Fruit fly (Drosophila melanogaster) whole organism, embryonic: Measurements from ENCODE around the gene CG14636.

Experiments
- Adf1 ChIP-seq: fragments of 200-800 bp; sonication (Bioruptor generic); IDR thresholded peaks from 2 replicates; pipeline ENCODE4 v1.3.6; 2022; ENCODE audit warnings: missing biosample characterization, missing genetic modification characterization
- Bdp1 ChIP-seq: fragments of 200-800 bp; sonication (Bioruptor generic); optimal IDR thresholded peaks from 3 replicates; lab custom pipeline; 2016; ENCODE audit warnings: missing biosample characterization, missing genetic modification characterization
- CG10565 ChIP-seq: fragments of 200-800 bp; sonication (Bioruptor generic); optimal IDR thresholded peaks from 3 replicates; lab custom pipeline; 2016; ENCODE audit warnings: missing biosample characterization, mild to moderate bottlenecking, missing genetic modification characterization
- CG10959 ChIP-seq: fragments of 200-800 bp; sonication (Bioruptor generic); IDR thresholded peaks from 2 replicates; pipeline ENCODE4 v1.3.6; 2022; ENCODE audit warnings: missing biosample characterization, missing genetic modification characterization
- CG12219 ChIP-seq: fragments of 200-800 bp; sonication (Bioruptor generic); optimal IDR thresholded peaks from 3 replicates; lab custom pipeline; 2018; ENCODE audit warnings: missing biosample characterization, mild to moderate bottlenecking, missing genetic modification characterization
- CG12659 ChIP-seq: fragments of 200-800 bp; sonication (Bioruptor generic); optimal IDR thresholded peaks from 3 replicates; lab custom pipeline; 2017; ENCODE audit warnings: mild to moderate bottlenecking, missing biosample characterization, missing genetic modification reagents, missing genetic modification characterization
- CG13775 ChIP-seq: fragments of 200-800 bp; sonication (Bioruptor generic); optimal IDR thresholded peaks from 3 replicates; lab custom pipeline; 2017; ENCODE audit warnings: missing biosample characterization, mild to moderate bottlenecking, missing genetic modification characterization
- CG14667 ChIP-seq: fragments of 200-800 bp; sonication (Bioruptor generic); IDR thresholded peaks from 2 replicates; pipeline ENCODE4 v1.3.6; 2022; ENCODE audit warnings: missing biosample characterization, missing genetic modification characterization
- CG15601 ChIP-seq: fragments of 200-800 bp; sonication (Bioruptor generic); optimal IDR thresholded peaks from 3 replicates; lab custom pipeline; 2019; ENCODE audit warnings: missing biosample characterization, mild to moderate bottlenecking, missing genetic modification characterization, moderate library complexity
- CG18599 ChIP-seq: fragments of 200-800 bp; sonication (Bioruptor generic); optimal IDR thresholded peaks from 3 replicates; lab custom pipeline; 2017; ENCODE audit warnings: missing biosample characterization, missing genetic modification characterization, mild to moderate bottlenecking, moderate library complexity, missing genetic modification reagents
- CG2678 ChIP-seq: fragments of 200-800 bp; sonication (Bioruptor generic); optimal IDR thresholded peaks from 3 replicates; lab custom pipeline; 2019; ENCODE audit warnings: missing biosample characterization, mild to moderate bottlenecking, missing genetic modification characterization, moderate library complexity
- CG31388 ChIP-seq: fragments of 200-800 bp; sonication (Bioruptor generic); optimal IDR thresholded peaks from 2 replicates; lab custom pipeline; 2016; ENCODE audit warnings: missing biosample characterization, missing genetic modification characterization
- CG32767 ChIP-seq: fragments of 200-800 bp; sonication (Bioruptor generic); IDR thresholded peaks from 2 replicates; pipeline ENCODE4 v1.3.6; 2022; ENCODE audit warnings: missing biosample characterization, missing genetic modification characterization
- CG3726 ChIP-seq: fragments of 200-800 bp; sonication (Bioruptor generic); IDR thresholded peaks from 3 replicates; pipeline ENCODE4, ENCODE4 v1.3.6; 2022; ENCODE audit warnings: missing biosample characterization, missing genetic modification characterization
- CG4854 ChIP-seq: fragments of 200-800 bp; sonication (Bioruptor generic); optimal IDR thresholded peaks from 2 replicates; lab custom pipeline; 2016; ENCODE audit warnings: missing biosample characterization, missing genetic modification characterization, inconsistent platforms
- CG6689 ChIP-seq: fragments of 200-800 bp; sonication (Bioruptor generic); IDR thresholded peaks from 2 replicates; pipeline ENCODE4 v1.3.6; 2022; ENCODE audit warnings: missing biosample characterization, missing genetic modification characterization
- CG7271 ChIP-seq: fragments of 200-800 bp; sonication (Bioruptor generic); optimal IDR thresholded peaks from 2 replicates; lab custom pipeline; 2018; ENCODE audit warnings: missing biosample characterization, mild to moderate bottlenecking, missing genetic modification characterization, moderate library complexity
- CG7357 ChIP-seq: fragments of 200-800 bp; sonication (Bioruptor generic); IDR thresholded peaks from 3 replicates; pipeline ENCODE4 v1.3.6; 2022; ENCODE audit warnings: missing biosample characterization, missing genetic modification characterization
- CG7987 ChIP-seq: fragments of 200-800 bp; sonication (Bioruptor generic); optimal IDR thresholded peaks from 2 replicates; lab custom pipeline; 2018; ENCODE audit warnings: missing biosample characterization, mild to moderate bottlenecking, missing genetic modification characterization, moderate library complexity
- CG8290 ChIP-seq, 3 experiments: fragments of 200-800 bp; sonication (Bioruptor generic); optimal IDR thresholded peaks; 2 replicates each; lab custom pipeline; 2016 to 2019; ENCODE audit warnings: missing biosample characterization in 3 of 3, missing genetic modification characterization in 3 of 3, mild to moderate bottlenecking in 2 of 3, moderate library complexity in 1 of 3
- CG9876 ChIP-seq: fragments of 200-800 bp; sonication (Bioruptor generic); optimal IDR thresholded peaks from 2 replicates; lab custom pipeline; 2016; ENCODE audit warnings: missing biosample characterization, missing genetic modification characterization
- Chrac-16 ChIP-seq: fragments of 200-800 bp; sonication (Bioruptor generic); optimal IDR thresholded peaks from 3 replicates; lab custom pipeline; 2016; ENCODE audit warnings: missing biosample characterization, missing genetic modification characterization
- D ChIP-seq, 2 experiments: fragments of 200-800 bp in 1 of 2; fragments of >200 bp in 1 of 2; sonication (Bioruptor generic) in 1 of 2; optimal IDR thresholded peaks; 2 replicates in 1 of 2; 3 replicates in 1 of 2; lab custom pipeline; 2017; ENCODE audit warnings: mild to moderate bottlenecking in 1 of 2, missing biosample characterization in 1 of 2, missing genetic modification characterization in 1 of 2, missing genetic modification reagents in 1 of 2
- Dad ChIP-seq: fragments of 200-800 bp; sonication (Bioruptor generic); optimal IDR thresholded peaks from 3 replicates; lab custom pipeline; 2016; ENCODE audit warnings: missing biosample characterization, missing genetic modification characterization
- Dip3 ChIP-seq: fragments of 200-800 bp; sonication (Bioruptor generic); optimal IDR thresholded peaks from 3 replicates; lab custom pipeline; 2016; ENCODE audit warnings: missing biosample characterization, missing genetic modification characterization
- Ets97D ChIP-seq: fragments of 200-800 bp; sonication (Bioruptor generic); optimal IDR thresholded peaks from 3 replicates; lab custom pipeline; 2016; ENCODE audit warnings: missing biosample characterization, missing genetic modification characterization
- H15 ChIP-seq: fragments of 200-800 bp; sonication (Bioruptor generic); IDR thresholded peaks from 3 replicates; pipeline ENCODE4 v1.3.6; 2022; ENCODE audit warnings: missing biosample characterization, missing genetic modification characterization
- HLH3B ChIP-seq: fragments of 200-800 bp; sonication (Bioruptor generic); IDR thresholded peaks from 2 replicates; pipeline ENCODE4 v1.3.6; 2022; ENCODE audit warnings: missing biosample characterization, missing genetic modification characterization
- Hand ChIP-seq: fragments of 200-800 bp; sonication (Bioruptor generic); optimal IDR thresholded peaks from 2 replicates; lab custom pipeline; 2017; ENCODE audit warnings: mild to moderate bottlenecking, missing biosample characterization, missing genetic modification reagents, missing genetic modification characterization
- HmgD ChIP-seq: fragments of 200-800 bp; sonication (Bioruptor generic); optimal IDR thresholded peaks from 3 replicates; lab custom pipeline; 2016; ENCODE audit warnings: missing biosample characterization, missing genetic modification characterization
- MTF-1 ChIP-seq: fragments of 200-800 bp; sonication (Bioruptor generic); optimal IDR thresholded peaks from 2 replicates; lab custom pipeline; 2018; ENCODE audit warnings: missing biosample characterization, mild to moderate bottlenecking, missing genetic modification characterization, borderline replicate concordance
- Ptx1 ChIP-seq: fragments of 200-800 bp; sonication (Bioruptor generic); IDR thresholded peaks from 2 replicates; pipeline ENCODE4 v1.3.6; 2022; ENCODE audit warnings: missing biosample characterization, missing genetic modification characterization
- Six4 ChIP-seq: fragments of 200-800 bp; sonication (Bioruptor generic); optimal IDR thresholded peaks from 2 replicates; lab custom pipeline; 2016; ENCODE audit warnings: missing biosample characterization, missing genetic modification characterization
- Trl ChIP-seq, 3 experiments: fragments of >200 bp in 2 of 3; fragments of 200-800 bp in 1 of 3; sonication (Bioruptor generic) in 1 of 3; optimal IDR thresholded peaks; 2 replicates in 1 of 3; 3 replicates in 2 of 3; lab custom pipeline; 2016 to 2017; ENCODE audit warnings: missing biosample characterization in 1 of 3, missing genetic modification characterization in 1 of 3
- aop ChIP-seq: fragments of 200-800 bp; sonication (Bioruptor generic); IDR thresholded peaks from 2 replicates; pipeline ENCODE4 v1.3.6; 2022; ENCODE audit warnings: missing biosample characterization, missing genetic modification characterization
- ash1 ChIP-seq: fragments of 200-800 bp; sonication (Bioruptor generic); optimal IDR thresholded peaks from 2 replicates; lab custom pipeline; 2018; ENCODE audit warnings: missing biosample characterization, mild to moderate bottlenecking, missing genetic modification characterization
- bab2 ChIP-seq: fragments of 200-800 bp; sonication (Bioruptor generic); optimal IDR thresholded peaks from 2 replicates; lab custom pipeline; 2016; ENCODE audit warnings: missing biosample characterization, missing genetic modification characterization
- crp ChIP-seq, 2 experiments: fragments of 200-800 bp; sonication (Bioruptor generic); optimal IDR thresholded peaks; 2 replicates in 1 of 2; 3 replicates in 1 of 2; lab custom pipeline; 2017; ENCODE audit warnings: missing biosample characterization in 2 of 2, missing genetic modification characterization in 2 of 2, mild to moderate bottlenecking in 1 of 2, moderate library complexity in 1 of 2
- dpn ChIP-seq, 2 experiments: fragments of 200-800 bp; sonication (Bioruptor generic); optimal IDR thresholded peaks; 3 replicates each; lab custom pipeline; 2016; ENCODE audit warnings: missing biosample characterization in 2 of 2, missing genetic modification characterization in 2 of 2
- ems ChIP-seq: fragments of 200-800 bp; sonication (Bioruptor generic); optimal IDR thresholded peaks from 3 replicates; lab custom pipeline; 2016; ENCODE audit warnings: missing biosample characterization, missing genetic modification characterization
- gcm ChIP-seq: fragments of 200-800 bp; sonication (Bioruptor generic); optimal IDR thresholded peaks from 2 replicates; lab custom pipeline; 2019; ENCODE audit warnings: missing biosample characterization, mild to moderate bottlenecking, missing genetic modification characterization, moderate library complexity
- grn ChIP-seq: fragments of 200-800 bp; sonication (Bioruptor generic); optimal IDR thresholded peaks from 3 replicates; lab custom pipeline; 2017; ENCODE audit warnings: missing biosample characterization, missing genetic modification characterization
- kni ChIP-seq: fragments of 200-800 bp; sonication (Bioruptor generic); optimal IDR thresholded peaks from 3 replicates; lab custom pipeline; 2017; ENCODE audit warnings: mild to moderate bottlenecking, missing biosample characterization, missing genetic modification reagents, missing genetic modification characterization
- lola ChIP-seq, 3 experiments: fragments of >200 bp in 2 of 3; fragments of 200-800 bp in 1 of 3; sonication (Bioruptor generic) in 1 of 3; optimal IDR thresholded peaks; 2 replicates each; lab custom pipeline; 2017 to 2019; ENCODE audit warnings: missing biosample characterization in 3 of 3, missing genetic modification characterization in 3 of 3, mild to moderate bottlenecking in 1 of 3, moderate library complexity in 1 of 3
- org-1 ChIP-seq: fragments of 200-800 bp; sonication (Bioruptor generic); optimal IDR thresholded peaks from 2 replicates; lab custom pipeline; 2017; ENCODE audit warnings: missing biosample characterization, missing genetic modification characterization
- pita ChIP-seq: fragments of 200-800 bp; sonication (Bioruptor generic); optimal IDR thresholded peaks from 2 replicates; lab custom pipeline; 2017; ENCODE audit warnings: missing biosample characterization, mild to moderate bottlenecking, missing genetic modification characterization
- sens-2 ChIP-seq: fragments of 200-800 bp; sonication (Bioruptor generic); IDR thresholded peaks from 2 replicates; pipeline ENCODE4 v1.3.6; 2022; ENCODE audit warnings: missing biosample characterization, missing genetic modification characterization
- stc ChIP-seq: fragments of 200-800 bp; sonication (Bioruptor generic); IDR thresholded peaks from 2 replicates; pipeline ENCODE4 v1.3.6; 2022; ENCODE audit warnings: missing biosample characterization, missing genetic modification characterization
- tll ChIP-seq, 2 experiments: fragments of 200-800 bp in 1 of 2; fragments of >200 bp in 1 of 2; sonication (Bioruptor generic) in 1 of 2; optimal IDR thresholded peaks; 2 replicates each; lab custom pipeline; 2017 to 2019; ENCODE audit warnings: missing biosample characterization in 2 of 2, missing genetic modification characterization in 2 of 2, mild to moderate bottlenecking in 1 of 2, moderate library complexity in 1 of 2
- tx ChIP-seq: fragments of 200-800 bp; sonication (Bioruptor generic); optimal IDR thresholded peaks from 2 replicates; lab custom pipeline; 2016; ENCODE audit warnings: missing biosample characterization, missing genetic modification characterization

The CG14636 gene

DNA sequence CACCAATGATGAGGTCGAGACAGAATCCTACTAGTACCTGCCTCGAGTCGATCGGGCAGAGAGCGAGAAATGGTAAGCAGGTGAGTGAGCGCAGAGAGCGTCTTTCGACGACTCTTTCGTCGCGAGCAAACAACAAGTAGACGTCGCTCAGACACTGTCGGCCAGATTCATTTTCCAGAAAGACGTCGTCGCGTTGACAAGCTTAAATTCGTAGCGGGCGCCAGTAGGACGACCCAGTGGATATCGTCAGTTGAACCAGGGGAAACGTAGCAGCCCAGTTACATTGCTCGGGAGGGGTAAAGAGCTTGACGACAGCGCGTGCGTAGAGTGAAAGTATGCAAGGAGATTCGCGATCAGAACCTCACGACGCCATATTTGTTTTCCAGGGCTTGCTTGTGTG lies 40.6 kb downstream of the CG14636 start, which contains the start of gene CG12581 (continued):
- TF ChIP-seq crp (GFP tag; optimal IDR thresholded peaks at IDR 0.05; lab: Kevin White, UChicago) (no peak), CG14667 (GFP tag; lab: Robert Waterston, UW) (no peak), HmgD (GFP tag; lab: Kevin White, UChicago) (no peak), CG10565 (no peak), D (optimal IDR thresholded peaks at IDR 0.05; lab: Kevin White, UChicago) (no peak), D (GFP tag; optimal IDR thresholded peaks at IDR 0.05; lab: Kevin White, UChicago) (no peak), CG2678 (tag; lab: Kevin White, UChicago) (no peak), stc (GFP tag; lab: Robert Waterston, UW) (no peak), CG15601 (tag; lab: Kevin White, UChicago) (no peak), dpn (GFP tag; optimal IDR thresholded peaks at IDR 0.05; lab: Kevin White, UChicago) (no peak), CG6689 (GFP tag; lab: Robert Waterston, UW) (no peak), Dad (no peak), H15 (no peak), CG10959 (GFP tag; lab: Robert Waterston, UW) (no peak), Hand (GFP tag; lab: Kevin White, UChicago) (no peak), Trl (optimal IDR thresholded peaks at IDR 0.05; lab: Kevin White, UChicago) (peak; percentile 59 to 75), Trl (GFP tag; optimal IDR thresholded peaks at IDR 0.05; lab: Kevin White, UChicago) (no peak), Dip3 (GFP tag; lab: Kevin White, UChicago) (no peak), CG12659 (GFP tag; lab: Kevin White, UChicago) (peak; percentile 1), sens-2 (GFP tag; lab: Robert Waterston, UW) (0 out of 2 replicates have a peak, but pooled peaks have one; percentile 13), ash1 (GFP tag; lab: Kevin White, UChicago) (no peak), tx (no peak), Ptx1 (GFP tag; lab: Robert Waterston, UW) (no peak), ems (GFP tag; lab: Kevin White, UChicago) (no peak), Bdp1 (no peak), CG3726 (GFP tag; lab: Robert Waterston, UW) (no peak), Adf1 (GFP tag; lab: Robert Waterston, UW) (no peak), Six4 (GFP tag; lab: Kevin White, UChicago) (no peak), CG7987 (no peak), org-1 (GFP tag; lab: Kevin White, UChicago) (no peak), CG7271 (tag; lab: Kevin White, UChicago) (no peak), gcm (GFP tag; lab: Kevin White, UChicago) (no peak), kni (peak; percentile 60), CG4854 (GFP tag; lab: Kevin White, UChicago) (no peak), HLH3B (GFP tag; lab: Robert Waterston, UW) (peak; percentile 18; the same call in 1 of the 2 replicates), bab2 (GFP tag; lab: Kevin White, UChicago) (no peak), CG32767 (GFP tag; lab: Robert Waterston, UW) (no peak), CG13775 (GFP tag; lab: Kevin White, UChicago) (no peak), CG9876 (GFP tag; lab: Kevin White, UChicago) (no peak), Ets97D (GFP tag; lab: Kevin White, UChicago) (no peak), CG31388 (GFP tag; lab: Kevin White, UChicago) (no peak), grn (GFP tag; lab: Kevin White, UChicago) (peak; percentile 28), CG8290 (GFP tag; optimal IDR thresholded peaks at IDR 0.05; lab: Kevin White, UChicago) (no peak), CG8290 (tag; optimal IDR thresholded peaks at IDR 0.05; lab: Kevin White, UChicago) (peak in 1 of 2 experiments; percentile 26), lola (GFP tag; optimal IDR thresholded peaks at IDR 0.05; lab: Kevin White, UChicago) (no peak), CG18599 (peak; percentile 30), tll (GFP tag; optimal IDR thresholded peaks at IDR 0.05; lab: Kevin White, UChicago) (no peak), aop (GFP tag; lab: Robert Waterston, UW) (no peak), CG12219 (GFP tag; lab: Kevin White, UChicago) (no peak), Chrac-16 (GFP tag; lab: Kevin White, UChicago) (no peak), pita (no peak), MTF-1 (GFP tag; lab: Kevin White, UChicago) (no peak), CG7357 (GFP tag; lab: Robert Waterston, UW) (no peak)
